Worm (Caenorhabditis elegans): ENCODE measurements around the gene kvs-1.

ce11 chrX:7733571-7733970 lies 26.6 kb upstream of the kvs-1 start:
- TF ChIP-seq snpc-4 (tag; optimal IDR thresholded peaks at IDR 0.05) (no peak), unc-62 (GFP tag; optimal IDR thresholded peaks at IDR 0.05) (no peak), skn-1 (tag; optimal IDR thresholded peaks at IDR 0.05) (no peak), R02D3.7 (tag; optimal IDR thresholded peaks at IDR 0.05) (no peak), ceh-82 (tag; optimal IDR thresholded peaks at IDR 0.05) (no peak), lin-39 (tag; optimal IDR thresholded peaks at IDR 0.05) (no peak), ZK546.5 (tag; optimal IDR thresholded peaks at IDR 0.05) (no peak), mdl-1 (tag; optimal IDR thresholded peaks at IDR 0.05) (no peak), nhr-11 (tag; optimal IDR thresholded peaks at IDR 0.05) (no peak)
